Worm (Caenorhabditis elegans) whole organism, mixed stage, embryonic: ENCODE results near the gene sipa-1.
A peak's percentile ranks its signal among the peaks of the same experiment; 100 is the strongest.

Source experiments
- M03D4.4 ChIP-seq: sonication (generic microtip); optimal IDR thresholded peaks from 2 replicates; lab custom pipeline; 2017; ENCODE audit warnings: mild to moderate bottlenecking, missing genetic modification characterization, missing compliant biosample characterization
- bed-3 ChIP-seq: fragments of 200-800 bp; sonication (Bioruptor generic); optimal IDR thresholded peaks from 3 replicates; lab custom pipeline; 2018; ENCODE audit warnings: mild to moderate bottlenecking, missing genetic modification characterization, moderate library complexity, missing compliant biosample characterization
- blmp-1 ChIP-seq: fragments of 150-350 bp; optimal IDR thresholded peaks from 2 replicates; lab custom pipeline; 2014; ENCODE audit warnings: missing biosample characterization, missing genetic modification characterization
- ceh-39 ChIP-seq: fragments of 150-350 bp; optimal IDR thresholded peaks from 2 replicates; lab custom pipeline; 2014; ENCODE audit warnings: missing biosample characterization, missing genetic modification characterization
- ceh-43 ChIP-seq: fragments of 200-800 bp; sonication (Bioruptor generic); optimal IDR thresholded peaks from 2 replicates; lab custom pipeline; 2018; ENCODE audit warnings: mild to moderate bottlenecking, missing genetic modification characterization, moderate library complexity, missing compliant biosample characterization
- ceh-83 ChIP-seq: fragments of 200-800 bp; sonication (Bioruptor generic); optimal IDR thresholded peaks from 2 replicates; lab custom pipeline; 2018; ENCODE audit warnings: mild to moderate bottlenecking, missing genetic modification characterization, missing compliant biosample characterization
- ces-1 ChIP-seq: fragments of 150-350 bp; optimal IDR thresholded peaks from 2 replicates; lab custom pipeline; 2014; ENCODE audit warnings: missing biosample characterization, missing genetic modification reagents, missing genetic modification characterization
- cnd-1 ChIP-seq: fragments of 200-800 bp; sonication (Bioruptor generic); optimal IDR thresholded peaks from 2 replicates; lab custom pipeline; 2018; ENCODE audit warnings: mild to moderate bottlenecking, missing genetic modification characterization, missing compliant biosample characterization
- drap-1 ChIP-seq: fragments of 200-800 bp; sonication (Bioruptor generic); optimal IDR thresholded peaks from 3 replicates; lab custom pipeline; 2018; ENCODE audit warnings: mild to moderate bottlenecking, missing genetic modification characterization, missing compliant biosample characterization
- elt-1 ChIP-seq: sonication (generic microtip); optimal IDR thresholded peaks from 2 replicates; lab custom pipeline; 2017; ENCODE audit warnings: missing genetic modification characterization, mild to moderate bottlenecking, missing compliant biosample characterization, antibody characterized with exemption, moderate library complexity, borderline replicate concordance; ENCODE audit not compliant: insufficient read depth
- elt-3 ChIP-seq: fragments of 150-350 bp; optimal IDR thresholded peaks from 2 replicates; lab custom pipeline; 2014; ENCODE audit warnings: missing biosample characterization, missing genetic modification characterization
- flh-1 ChIP-seq: fragments of 200-800 bp; sonication (Bioruptor generic); optimal IDR thresholded peaks from 2 replicates; lab custom pipeline; 2018; ENCODE audit warnings: mild to moderate bottlenecking, missing genetic modification characterization, moderate library complexity, missing compliant biosample characterization
- ham-2 ChIP-seq: fragments of 200-800 bp; sonication (Bioruptor generic); optimal IDR thresholded peaks from 2 replicates; lab custom pipeline; 2018; ENCODE audit warnings: mild to moderate bottlenecking, missing genetic modification characterization, missing compliant biosample characterization
- hlh-1 ChIP-seq: fragments of 150-350 bp; optimal IDR thresholded peaks from 2 replicates; lab custom pipeline; 2014; ENCODE audit warnings: missing biosample characterization, missing genetic modification reagents, missing genetic modification characterization
- lin-13 ChIP-seq: fragments of 150-350 bp; optimal IDR thresholded peaks from 2 replicates; lab custom pipeline; 2014; ENCODE audit warnings: missing biosample characterization, missing genetic modification characterization
- lin-32 ChIP-seq: fragments of 200-800 bp; sonication (Bioruptor generic); optimal IDR thresholded peaks from 2 replicates; lab custom pipeline; 2018; ENCODE audit warnings: mild to moderate bottlenecking, missing genetic modification characterization, missing compliant biosample characterization
- lsy-2 ChIP-seq: fragments of 150-350 bp; optimal IDR thresholded peaks from 2 replicates; lab custom pipeline; 2014; ENCODE audit warnings: missing biosample characterization, missing genetic modification characterization
- mab-5 ChIP-seq: fragments of 150-350 bp; optimal IDR thresholded peaks from 2 replicates; lab custom pipeline; 2014; ENCODE audit warnings: missing biosample characterization, missing genetic modification characterization
- mep-1 ChIP-seq: fragments of 150-350 bp; optimal IDR thresholded peaks from 2 replicates; lab custom pipeline; 2017; ENCODE audit warnings: missing biosample characterization, missing genetic modification reagents, missing genetic modification characterization, inconsistent platforms
- nhr-12 ChIP-seq: fragments of 150-350 bp; optimal IDR thresholded peaks from 2 replicates; lab custom pipeline; 2014; ENCODE audit warnings: missing biosample characterization, missing genetic modification characterization
- nhr-2 ChIP-seq: fragments of 150-350 bp; optimal IDR thresholded peaks from 2 replicates; lab custom pipeline; 2014; ENCODE audit warnings: missing biosample characterization, missing genetic modification characterization
- nhr-237 ChIP-seq: fragments of 150-350 bp; optimal IDR thresholded peaks from 2 replicates; lab custom pipeline; 2014; ENCODE audit warnings: missing biosample characterization, missing genetic modification characterization
- nhr-28 ChIP-seq: fragments of 150-350 bp; optimal IDR thresholded peaks from 2 replicates; lab custom pipeline; 2014; ENCODE audit warnings: missing biosample characterization, missing genetic modification characterization
- nhr-76 ChIP-seq: sonication (generic microtip); optimal IDR thresholded peaks from 2 replicates; lab custom pipeline; 2017; ENCODE audit warnings: missing biosample characterization, missing genetic modification characterization
- pha-4 ChIP-seq: fragments of 150-350 bp; optimal IDR thresholded peaks from 2 replicates; lab custom pipeline; 2018; ENCODE audit warnings: missing biosample characterization, missing genetic modification reagents, missing genetic modification characterization
- sem-2 ChIP-seq: fragments of 200-800 bp; sonication (Bioruptor generic); optimal IDR thresholded peaks from 2 replicates; lab custom pipeline; 2018; ENCODE audit warnings: mild to moderate bottlenecking, missing genetic modification characterization, missing compliant biosample characterization
- snpc-4 ChIP-seq: fragments of 150-350 bp; optimal IDR thresholded peaks from 2 replicates; lab custom pipeline; 2014; ENCODE audit warnings: missing biosample characterization, missing genetic modification characterization
- sptf-1 ChIP-seq: sonication (generic microtip); optimal IDR thresholded peaks from 2 replicates; lab custom pipeline; 2017; ENCODE audit warnings: mild to moderate bottlenecking, missing genetic modification characterization, moderate library complexity, missing compliant biosample characterization
- unc-120 ChIP-seq: sonication (generic microtip); optimal IDR thresholded peaks from 2 replicates; lab custom pipeline; 2017; ENCODE audit warnings: missing genetic modification characterization, missing compliant biosample characterization; ENCODE audit not compliant: poor library complexity, severe bottlenecking
- unc-39 ChIP-seq: fragments of 150-350 bp; optimal IDR thresholded peaks from 2 replicates; lab custom pipeline; 2014; ENCODE audit warnings: missing biosample characterization, missing genetic modification characterization
- unc-62 ChIP-seq: fragments of 150-350 bp; optimal IDR thresholded peaks from 2 replicates; lab custom pipeline; 2014; ENCODE audit warnings: missing biosample characterization, missing genetic modification reagents, missing genetic modification characterization
- zip-8 ChIP-seq: fragments of 150-350 bp; optimal IDR thresholded peaks from 2 replicates; lab custom pipeline; 2014; ENCODE audit warnings: missing biosample characterization, missing genetic modification characterization

Gene sipa-1

DNA sequence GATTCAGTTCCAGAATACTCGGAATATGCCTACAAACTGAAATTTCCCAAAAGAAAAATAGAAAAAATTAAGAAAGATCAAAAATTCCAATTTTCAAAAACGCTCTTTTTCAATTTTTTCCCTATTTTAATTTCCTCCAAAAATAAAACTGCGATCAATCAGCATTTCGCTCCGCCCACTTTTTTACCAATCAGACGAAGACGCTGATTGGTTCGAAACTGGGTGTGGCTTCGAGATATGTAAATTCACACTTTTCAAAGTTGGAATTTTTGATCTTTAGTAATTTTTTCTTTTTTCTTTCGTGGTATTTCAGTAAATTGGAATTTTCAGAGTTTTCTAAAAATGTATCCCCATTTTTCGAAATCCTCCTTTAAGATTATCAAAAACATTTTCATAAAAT, 39.9 kb upstream of the sipa-1 start:
- TF ChIP-seq elt-3 (tag; lab: Kevin White, UChicago) (no peak), ceh-83 (no peak), zip-8 (no peak), mep-1 (tag; lab: Kevin White, UChicago) (no peak), flh-1 (GFP tag; lab: Kevin White, UChicago) (no peak)

DNA sequence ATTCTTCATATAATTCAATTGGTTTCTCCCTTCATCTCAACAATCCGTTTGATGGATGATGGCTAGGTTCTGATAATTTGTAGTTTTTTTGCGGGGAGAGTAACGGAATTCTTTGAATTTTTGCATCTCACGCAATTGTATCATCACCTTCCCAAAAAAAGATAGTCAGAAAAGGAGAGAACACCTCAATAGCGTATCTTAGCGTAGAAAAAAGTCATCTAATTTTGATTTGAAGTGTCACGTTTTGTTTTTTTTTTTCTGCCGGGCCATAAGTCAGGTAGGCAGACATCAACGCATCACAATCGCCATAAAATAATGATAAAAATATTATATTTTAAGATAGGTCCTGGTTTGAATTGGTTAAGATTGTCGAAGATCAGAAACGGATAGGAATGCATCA, 39.4 kb upstream of the sipa-1 start:
- TF ChIP-seq ham-2 (GFP tag; lab: Kevin White, UChicago) (no peak), unc-39 (tag; lab: Kevin White, UChicago) (no peak), elt-3 (tag; lab: Kevin White, UChicago) (no peak), M03D4.4 (tag; lab: Kevin White, UChicago) (no peak), lsy-2 (tag; lab: Kevin White, UChicago) (no peak), sem-2 (GFP tag; lab: Kevin White, UChicago) (no peak), unc-62 (GFP tag; lab: Kevin White, UChicago) (no peak), nhr-2 (no peak), elt-1 (tag; lab: Kevin White, UChicago) (no peak), snpc-4 (tag; lab: Kevin White, UChicago) (no peak), ceh-43 (no peak), nhr-12 (tag; lab: Kevin White, UChicago) (no peak), hlh-1 (tag; lab: Kevin White, UChicago) (no peak), ceh-83 (no peak), nhr-28 (tag; lab: Kevin White, UChicago) (no peak)
- TF ChIP-seq, all 35 proteins: peak for 0

DNA sequence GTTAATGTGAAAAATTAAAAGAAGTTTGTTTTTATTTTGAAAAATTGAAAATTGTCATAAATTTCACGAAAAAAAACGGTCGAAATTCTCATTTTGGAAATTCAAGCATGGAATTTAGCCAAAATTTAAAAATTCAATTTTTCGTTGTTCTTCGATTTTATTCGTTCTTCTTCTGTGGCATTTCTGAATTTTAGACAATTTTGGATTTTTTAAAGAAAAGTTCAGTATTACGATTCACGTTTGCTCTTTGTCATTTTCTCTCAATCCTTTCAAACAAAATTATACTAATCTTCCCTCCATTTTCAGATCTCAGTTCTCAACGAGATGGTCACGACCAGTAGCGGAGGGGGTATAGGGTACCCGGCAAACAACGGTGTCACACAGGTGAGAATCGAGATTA, 38.5 kb upstream of the sipa-1 start, which contains the start of gene ape-1:
TSS of gene ape-1 (plus strand) at position 301 of the 400 bp plus-strand sequence.
- no peak for TF ChIP-seq bed-3 (GFP tag; lab: Kevin White, UChicago)
- TF ChIP-seq drap-1 (GFP tag; lab: Kevin White, UChicago): no peak
- no peak for TF ChIP-seq pha-4 (tag; lab: Kevin White, UChicago)
- no peak for TF ChIP-seq ceh-43
- TF ChIP-seq elt-1 (tag; lab: Kevin White, UChicago): no peak
- TF ChIP-seq ceh-39 (tag; lab: Kevin White, UChicago): no peak
- TF ChIP-seq mep-1 (tag; lab: Kevin White, UChicago): no peak

DNA sequence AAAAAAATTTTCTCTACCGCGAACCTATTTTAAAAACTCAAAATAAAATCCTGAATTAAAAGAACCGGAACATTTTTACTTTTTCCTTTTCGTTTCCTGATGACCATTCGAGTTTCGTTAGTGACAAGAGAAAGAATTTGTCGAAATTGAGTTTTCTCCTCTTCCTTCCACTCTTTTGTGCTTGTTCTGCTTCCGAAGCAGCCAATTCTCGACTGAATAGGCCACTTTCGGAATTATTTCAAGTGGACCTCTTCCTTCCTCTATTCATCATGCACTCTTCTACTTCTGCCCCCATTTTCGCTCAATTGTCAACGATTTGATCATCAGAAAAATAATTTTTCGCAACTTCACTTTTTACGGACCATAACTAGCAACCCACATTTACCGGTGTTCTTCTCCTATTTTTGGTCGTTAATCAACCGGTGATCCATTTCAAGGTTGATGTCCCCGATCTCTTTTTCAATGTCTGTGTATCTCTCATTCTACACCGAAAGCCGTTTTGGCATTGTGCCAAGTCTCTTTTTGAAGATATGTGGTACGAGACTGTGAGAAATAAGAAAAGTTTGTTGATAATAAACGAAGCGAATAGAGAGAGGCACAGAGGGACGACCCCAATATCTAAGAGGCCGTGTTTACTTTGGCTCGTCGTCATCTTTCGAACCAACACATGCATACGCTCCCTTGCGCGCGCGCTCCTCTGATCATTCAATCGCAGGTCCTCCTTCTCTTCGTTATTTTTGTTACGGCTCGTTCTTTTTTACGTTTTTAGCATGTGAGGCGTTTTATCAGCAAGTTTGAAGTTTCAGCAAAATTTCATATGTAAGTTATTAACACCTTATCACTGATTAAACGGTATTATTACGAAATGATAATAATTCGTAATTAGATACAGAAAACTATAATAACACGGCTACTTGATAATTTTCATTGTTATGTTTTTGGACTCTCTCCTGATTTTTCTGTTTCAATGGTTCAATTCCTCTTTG, 37.8 kb upstream of the sipa-1 start:
- TF ChIP-seq pha-4 (tag; lab: Kevin White, UChicago): peak; percentile 43
- TF ChIP-seq hlh-1 (tag; lab: Kevin White, UChicago): no peak
- peak; percentile 90 for TF ChIP-seq ces-1 (GFP tag; lab: Kevin White, UChicago)

ce11 chrV:11673746-11674365, 36.8 kb upstream of the sipa-1 start:
- TF ChIP-seq flh-1 (GFP tag; lab: Kevin White, UChicago): no peak
- no peak for TF ChIP-seq sem-2 (GFP tag; lab: Kevin White, UChicago)
- no peak for TF ChIP-seq mab-5 (tag; lab: Kevin White, UChicago)
- peak; percentile 69 for TF ChIP-seq unc-62 (GFP tag; lab: Kevin White, UChicago)
- TF ChIP-seq nhr-2: peak; percentile 98
- TF ChIP-seq elt-1 (tag; lab: Kevin White, UChicago): peak; percentile 89
- no peak for TF ChIP-seq bed-3 (GFP tag; lab: Kevin White, UChicago)
- TF ChIP-seq lin-13: no peak
- no peak for TF ChIP-seq lin-32 (GFP tag; lab: Kevin White, UChicago)
- TF ChIP-seq pha-4 (tag; lab: Kevin White, UChicago): peak; percentile 20
- TF ChIP-seq lsy-2 (tag; lab: Kevin White, UChicago): no peak
- no peak for TF ChIP-seq sptf-1 (tag; lab: Kevin White, UChicago)
- TF ChIP-seq ceh-83: no peak
- peak; percentile 88 for TF ChIP-seq blmp-1 (tag; lab: Kevin White, UChicago)
- TF ChIP-seq hlh-1 (tag; lab: Kevin White, UChicago): no peak
- no peak for TF ChIP-seq nhr-28 (tag; lab: Kevin White, UChicago)
- TF ChIP-seq ham-2 (GFP tag; lab: Kevin White, UChicago): peak; percentile 79
- no peak for TF ChIP-seq mep-1 (tag; lab: Kevin White, UChicago)
- TF ChIP-seq ces-1 (GFP tag; lab: Kevin White, UChicago): peak; percentile 13
- TF ChIP-seq nhr-237 (tag; lab: Kevin White, UChicago): no peak
- TF ChIP-seq elt-3 (tag; lab: Kevin White, UChicago): no peak
- no peak for TF ChIP-seq unc-39 (tag; lab: Kevin White, UChicago)
- peak; percentile 6 for TF ChIP-seq ceh-43
- TF ChIP-seq nhr-76 (tag; lab: Kevin White, UChicago): no peak
- no peak for TF ChIP-seq zip-8
- no peak for TF ChIP-seq ceh-39 (tag; lab: Kevin White, UChicago)
- TF ChIP-seq cnd-1 (tag; lab: Kevin White, UChicago): peak; percentile 12
- no peak for TF ChIP-seq M03D4.4 (tag; lab: Kevin White, UChicago)
- TF ChIP-seq unc-120: no peak
